Worm (Caenorhabditis elegans) whole organism, midembryonic: Measurements from ENCODE around the gene atf-6.

Experiments
- T22C8.4 ChIP-seq: fragments of 200-800 bp; sonication (Bioruptor generic); IDR thresholded peaks from 2 replicates; pipeline ENCODE4 v1.3.6; 2022; ENCODE audit warnings: missing genetic modification characterization, missing compliant biosample characterization
- cog-1 ChIP-seq: sonication (generic microtip); optimal IDR thresholded peaks from 2 replicates; lab custom pipeline; 2016; ENCODE audit warnings: missing genetic modification characterization, missing compliant biosample characterization
- flt-1 ChIP-seq: fragments of 200-800 bp; sonication (Bioruptor generic); IDR thresholded peaks from 2 replicates; pipeline ENCODE4 v1.3.6; 2022; ENCODE audit warnings: missing genetic modification characterization, missing compliant biosample characterization
- ref-1 ChIP-seq: fragments of 200-800 bp; sonication (Bioruptor generic); conservative IDR thresholded peaks from 2 replicates; pipeline ENCODE4 v1.3.6; 2022; ENCODE audit warnings: missing genetic modification reagents, missing genetic modification characterization, missing compliant biosample characterization
- ztf-29 ChIP-seq: fragments of 200-800 bp; sonication (Bioruptor generic); IDR thresholded peaks from 2 replicates; pipeline ENCODE4 v1.3.6; 2022; ENCODE audit warnings: missing genetic modification reagents, missing genetic modification characterization, missing compliant biosample characterization

ce11 chrX:12446572-12446971 is 34.2 kb upstream of the atf-6 start:
- no peak for TF ChIP-seq ref-1
- no peak for TF ChIP-seq T22C8.4 (GFP tag; lab: Robert Waterston, UW)
- TF ChIP-seq cog-1 (tag; lab: Kevin White, UChicago), result no peak
- no peak for TF ChIP-seq ztf-29 (GFP tag; lab: Robert Waterston, UW)
- TF ChIP-seq flt-1 (GFP tag; lab: Robert Waterston, UW), result no peak
